Worm (Caenorhabditis elegans) whole organism, late embryonic: ENCODE data around the gene C31G12.3.

Source experiments
- Y22D7AL.16 ChIP-seq: sonication (generic microtip); optimal IDR thresholded peaks from 2 replicates; lab custom pipeline; 2016; ENCODE audit warnings: missing genetic modification characterization, missing compliant biosample characterization
- ama-1 ChIP-seq: fragments of 150-350 bp; optimal IDR thresholded peaks from 2 replicates; lab custom pipeline; 2014
- ceh-18 ChIP-seq: sonication (generic microtip); optimal IDR thresholded peaks from 2 replicates; lab custom pipeline; 2016; ENCODE audit warnings: missing genetic modification characterization, missing compliant biosample characterization
- ceh-34 ChIP-seq: sonication (generic microtip); optimal IDR thresholded peaks from 2 replicates; lab custom pipeline; 2016; ENCODE audit warnings: mild to moderate bottlenecking, missing genetic modification characterization, missing compliant biosample characterization
- dmd-4 ChIP-seq: sonication (generic microtip); optimal IDR thresholded peaks from 2 replicates; lab custom pipeline; 2016; ENCODE audit warnings: borderline replicate concordance, missing genetic modification characterization, missing compliant biosample characterization
- elt-4 ChIP-seq: sonication (generic microtip); optimal IDR thresholded peaks from 2 replicates; lab custom pipeline; 2016; ENCODE audit warnings: missing genetic modification characterization, missing compliant biosample characterization
- fkh-10 ChIP-seq: fragments of 150-350 bp; optimal IDR thresholded peaks from 2 replicates; lab custom pipeline; 2014; ENCODE audit warnings: missing biosample characterization, missing genetic modification reagents, missing genetic modification characterization
- pha-2 ChIP-seq: sonication (generic microtip); optimal IDR thresholded peaks from 2 replicates; lab custom pipeline; 2017; ENCODE audit warnings: mild to moderate bottlenecking, missing genetic modification characterization, missing compliant biosample characterization
- pha-4 ChIP-seq: fragments of 150-350 bp; optimal IDR thresholded peaks from 2 replicates; lab custom pipeline; 2018; ENCODE audit warnings: missing biosample characterization, missing genetic modification reagents, missing genetic modification characterization
- pqm-1 ChIP-seq: sonication (generic microtip); optimal IDR thresholded peaks from 2 replicates; lab custom pipeline; 2016; ENCODE audit warnings: missing genetic modification characterization, missing compliant biosample characterization
- sox-4 ChIP-seq: sonication (generic microtip); optimal IDR thresholded peaks from 2 replicates; lab custom pipeline; 2017; ENCODE audit warnings: mild to moderate bottlenecking, missing genetic modification characterization, inconsistent platforms, missing compliant biosample characterization
- tbx-2 ChIP-seq: sonication (generic microtip); optimal IDR thresholded peaks from 2 replicates; lab custom pipeline; 2016; ENCODE audit warnings: missing genetic modification characterization, missing compliant biosample characterization

ce11 chrV:18209071-18209470 lies 24.1 kb downstream of the C31G12.3 start, which contains the start of gene F16H6.7:
- no peak for TF ChIP-seq pha-2
- no peak for TF ChIP-seq ceh-18 (tag; lab: Kevin White, UChicago)
- no peak for TF ChIP-seq ama-1 (lab: Kevin White, UChicago)
- TF ChIP-seq dmd-4 (tag; lab: Kevin White, UChicago) = no peak
- no peak for TF ChIP-seq fkh-10 (GFP tag; lab: Kevin White, UChicago)
- TF ChIP-seq Y22D7AL.16 (tag; lab: Kevin White, UChicago) = no peak
- no peak for TF ChIP-seq ceh-34 (tag; lab: Kevin White, UChicago)
- no peak for TF ChIP-seq elt-4 (tag; lab: Kevin White, UChicago)
- no peak for TF ChIP-seq pqm-1
- no peak for TF ChIP-seq tbx-2 (tag; lab: Kevin White, UChicago)
- TF ChIP-seq pha-4 (tag; lab: Kevin White, UChicago) = no peak
- no peak for TF ChIP-seq sox-4 (tag; lab: Kevin White, UChicago)
